Fruit fly (Drosophila melanogaster): ENCODE data around the gene CG32448.

CG32448 gene

dm6 chr3L:21843307-21843706 is 15.0 kb upstream of the CG32448 start:
- TF ChIP-seq cic (GFP tag; optimal IDR thresholded peaks at IDR 0.05) (no peak), CG7101 (tag; optimal IDR thresholded peaks at IDR 0.05) (no peak), Clk (GFP tag; optimal IDR thresholded peaks at IDR 0.05) (no peak), Hr96 (GFP tag; optimal IDR thresholded peaks at IDR 0.05) (no peak), CG1620 (GFP tag; optimal IDR thresholded peaks at IDR 0.05) (no peak), bab1 (GFP tag; optimal IDR thresholded peaks at IDR 0.05) (no peak), CG33017 (tag; optimal IDR thresholded peaks at IDR 0.05) (no peak)

- TF ChIP-seq cic (GFP tag; optimal IDR thresholded peaks at IDR 0.05) (no peak), ovo (GFP tag; optimal IDR thresholded peaks at IDR 0.05) (no peak), bab1 (GFP tag; optimal IDR thresholded peaks at IDR 0.05) (no peak), cnc (optimal IDR thresholded peaks at IDR 0.05) (no peak), CG33017 (tag; optimal IDR thresholded peaks at IDR 0.05) (no peak), CG12768 (GFP tag; optimal IDR thresholded peaks at IDR 0.05) (no peak), Hr96 (GFP tag; optimal IDR thresholded peaks at IDR 0.05) (no peak), CG1620 (GFP tag; optimal IDR thresholded peaks at IDR 0.05) (no peak), CG11617 (GFP tag; optimal IDR thresholded peaks at IDR 0.05) (no peak)
Measured at dm6 chr3L:21842286-21842685, 14.0 kb upstream of the CG32448 start, which contains the start of gene CG14563. Gene CG14563 (minus strand): TSS chr3L:21842386.

dm6 chr3L:21841079-21841478 is 12.8 kb upstream of the CG32448 start, which contains the start of gene P5CDh1:
Gene P5CDh1 (minus strand): TSS chr3L:21841356.
- peak; percentile 68 for TF ChIP-seq CG1620 (GFP tag; optimal IDR thresholded peaks at IDR 0.05)
- TF ChIP-seq CG7101 (tag; optimal IDR thresholded peaks at IDR 0.05), result peak; percentile 40
- TF ChIP-seq Clk (GFP tag; optimal IDR thresholded peaks at IDR 0.05), result no peak
- TF ChIP-seq Crg-1 (GFP tag; optimal IDR thresholded peaks at IDR 0.05), result peak; percentile 77
- no peak for TF ChIP-seq CG33017 (tag; optimal IDR thresholded peaks at IDR 0.05)
- no peak for TF ChIP-seq kay (GFP tag; ENCODE audit: borderline replicate concordance)
- TF ChIP-seq ovo (GFP tag; optimal IDR thresholded peaks at IDR 0.05), result peak; percentile 36
- TF ChIP-seq CG12768 (GFP tag; optimal IDR thresholded peaks at IDR 0.05), result peak; percentile 79
- peak; percentile 49 for TF ChIP-seq CG5204 (GFP tag; optimal IDR thresholded peaks at IDR 0.05)
- TF ChIP-seq bab1 (GFP tag; optimal IDR thresholded peaks at IDR 0.05), result peak; percentile 64
- TF ChIP-seq CG7045 (GFP tag; optimal IDR thresholded peaks at IDR 0.05), result no peak
- no peak for TF ChIP-seq CG14711 (tag; optimal IDR thresholded peaks at IDR 0.05)
- peak; percentile 88 for TF ChIP-seq CG11617 (GFP tag; optimal IDR thresholded peaks at IDR 0.05)
- TF ChIP-seq pad (GFP tag; optimal IDR thresholded peaks at IDR 0.05), result peak; percentile 16
- peak; percentile 68 for TF ChIP-seq Hr96 (GFP tag; optimal IDR thresholded peaks at IDR 0.05)
- TF ChIP-seq cic (GFP tag; optimal IDR thresholded peaks at IDR 0.05), result peak; percentile 3
- TF ChIP-seq Mnt (GFP tag; optimal IDR thresholded peaks at IDR 0.05), result peak; percentile 52

- peak; percentile 73 for TF ChIP-seq tj (GFP tag; optimal IDR thresholded peaks at IDR 0.05)
- TF ChIP-seq CG7101 (tag; optimal IDR thresholded peaks at IDR 0.05), result no peak
- TF ChIP-seq pad (GFP tag; optimal IDR thresholded peaks at IDR 0.05), result peak; percentile 84
Measured at dm6 chr3L:21840642-21840987, 12.3 kb upstream of the CG32448 start.

dm6 chr3L:21839720-21840641 is 11.7 kb upstream of the CG32448 start:
- TF ChIP-seq Hr96 (GFP tag; optimal IDR thresholded peaks at IDR 0.05) (peak; percentile 82), cnc (optimal IDR thresholded peaks at IDR 0.05) (no peak), CG7045 (GFP tag; optimal IDR thresholded peaks at IDR 0.05) (peak; percentile 89), CG12768 (GFP tag; optimal IDR thresholded peaks at IDR 0.05) (peak; percentile 79), Clk (GFP tag; optimal IDR thresholded peaks at IDR 0.05) (peak; percentile 81), ovo (GFP tag; optimal IDR thresholded peaks at IDR 0.05) (peak; percentile 3), Crg-1 (GFP tag; optimal IDR thresholded peaks at IDR 0.05) (peak; percentile 66), bab1 (GFP tag; optimal IDR thresholded peaks at IDR 0.05) (peak; percentile 91), cic (GFP tag; optimal IDR thresholded peaks at IDR 0.05) (peak; percentile 10), tj (GFP tag; optimal IDR thresholded peaks at IDR 0.05) (peak; percentile 96), CG5204 (GFP tag; optimal IDR thresholded peaks at IDR 0.05) (peak; percentile 88), toe (GFP tag; optimal IDR thresholded peaks at IDR 0.05) (peak; percentile 82), pad (GFP tag; optimal IDR thresholded peaks at IDR 0.05) (no peak), CG33017 (tag; optimal IDR thresholded peaks at IDR 0.05) (peak; percentile 78), Mnt (GFP tag; optimal IDR thresholded peaks at IDR 0.05) (peak; percentile 48), CG1620 (GFP tag; optimal IDR thresholded peaks at IDR 0.05) (peak; percentile 56), CG7101 (tag; optimal IDR thresholded peaks at IDR 0.05) (peak; percentile 80), kay (GFP tag; ENCODE audit: borderline replicate concordance) (peak; percentile 90), CG11617 (GFP tag; optimal IDR thresholded peaks at IDR 0.05) (peak; percentile 87), CG14711 (tag; optimal IDR thresholded peaks at IDR 0.05) (peak; percentile 52)

dm6 chr3L:21835569-21835968 is 7.3 kb upstream of the CG32448 start:
- no peak for TF ChIP-seq ovo (GFP tag; optimal IDR thresholded peaks at IDR 0.05)
- TF ChIP-seq Crg-1 (GFP tag; optimal IDR thresholded peaks at IDR 0.05), result no peak
- TF ChIP-seq CG7045 (GFP tag; optimal IDR thresholded peaks at IDR 0.05), result no peak
- no peak for TF ChIP-seq toe (GFP tag; optimal IDR thresholded peaks at IDR 0.05)
- no peak for TF ChIP-seq kay (GFP tag; ENCODE audit: borderline replicate concordance)
- no peak for TF ChIP-seq cic (GFP tag; optimal IDR thresholded peaks at IDR 0.05)
- no peak for TF ChIP-seq bab1 (GFP tag; optimal IDR thresholded peaks at IDR 0.05)
- no peak for TF ChIP-seq CG1620 (GFP tag; optimal IDR thresholded peaks at IDR 0.05)
- no peak for TF ChIP-seq CG7101 (tag; optimal IDR thresholded peaks at IDR 0.05)
